Worm (Caenorhabditis elegans) whole organism, late embryonic: ENCODE data around the gene ubc-24.
A peak's percentile ranks its signal among the peaks of the same experiment; 100 is the strongest.

Experiments used
- F13H6.1 ChIP-seq: sonication (generic microtip); optimal IDR thresholded peaks from 2 replicates; lab custom pipeline; 2016; ENCODE audit warnings: missing genetic modification characterization, missing compliant biosample characterization
- K02D7.2 ChIP-seq: sonication (generic microtip); optimal IDR thresholded peaks from 2 replicates; lab custom pipeline; 2017; ENCODE audit warnings: mild to moderate bottlenecking, missing genetic modification characterization, missing compliant biosample characterization
- Y22D7AL.16 ChIP-seq: sonication (generic microtip); optimal IDR thresholded peaks from 2 replicates; lab custom pipeline; 2016; ENCODE audit warnings: missing genetic modification characterization, missing compliant biosample characterization
- ahr-1 ChIP-seq: sonication (generic microtip); optimal IDR thresholded peaks from 2 replicates; lab custom pipeline; 2016; ENCODE audit warnings: missing genetic modification characterization, missing compliant biosample characterization
- ceh-14 ChIP-seq: sonication (generic microtip); optimal IDR thresholded peaks from 2 replicates; lab custom pipeline; 2016; ENCODE audit warnings: missing genotype, missing genetic modification characterization, missing compliant biosample characterization
- ceh-22 ChIP-seq: sonication (generic microtip); optimal IDR thresholded peaks from 2 replicates; lab custom pipeline; 2017; ENCODE audit warnings: missing biosample characterization, missing genetic modification characterization
- ceh-24 ChIP-seq: sonication (generic microtip); optimal IDR thresholded peaks from 2 replicates; lab custom pipeline; 2016; ENCODE audit warnings: mild to moderate bottlenecking, missing genetic modification characterization, missing compliant biosample characterization
- ceh-30 ChIP-seq: fragments of 150-350 bp; optimal IDR thresholded peaks from 2 replicates; lab custom pipeline; 2014; ENCODE audit warnings: missing biosample characterization, missing genetic modification characterization
- ceh-31 ChIP-seq: sonication (generic microtip); optimal IDR thresholded peaks from 2 replicates; lab custom pipeline; 2016; ENCODE audit warnings: missing genetic modification characterization, missing compliant biosample characterization
- ceh-34 ChIP-seq: sonication (generic microtip); optimal IDR thresholded peaks from 2 replicates; lab custom pipeline; 2016; ENCODE audit warnings: mild to moderate bottlenecking, missing genetic modification characterization, missing compliant biosample characterization
- ceh-48 ChIP-seq: sonication (generic microtip); optimal IDR thresholded peaks from 2 replicates; lab custom pipeline; 2016; ENCODE audit warnings: missing genetic modification characterization, inconsistent platforms, missing compliant biosample characterization
- ceh-9 ChIP-seq: sonication (generic microtip); optimal IDR thresholded peaks from 2 replicates; lab custom pipeline; 2016; ENCODE audit warnings: mild to moderate bottlenecking, missing genetic modification characterization, inconsistent platforms, missing compliant biosample characterization
- che-1 ChIP-seq: sonication (generic microtip); optimal IDR thresholded peaks from 2 replicates; lab custom pipeline; 2016; ENCODE audit warnings: mild to moderate bottlenecking, missing genetic modification characterization, missing compliant biosample characterization
- dmd-4 ChIP-seq: sonication (generic microtip); optimal IDR thresholded peaks from 2 replicates; lab custom pipeline; 2016; ENCODE audit warnings: borderline replicate concordance, missing genetic modification characterization, missing compliant biosample characterization
- dve-1 ChIP-seq: sonication (generic microtip); optimal IDR thresholded peaks from 2 replicates; lab custom pipeline; 2017; ENCODE audit warnings: antibody characterized with exemption, mild to moderate bottlenecking, missing genetic modification characterization, missing compliant biosample characterization
- elt-2 ChIP-seq: sonication (generic microtip); optimal IDR thresholded peaks from 2 replicates; lab custom pipeline; 2016; ENCODE audit warnings: missing genetic modification reagents, missing genetic modification characterization, missing compliant biosample characterization
- elt-4 ChIP-seq: sonication (generic microtip); optimal IDR thresholded peaks from 2 replicates; lab custom pipeline; 2016; ENCODE audit warnings: missing genetic modification characterization, missing compliant biosample characterization
- hlh-30 ChIP-seq: sonication (generic microtip); optimal IDR thresholded peaks from 2 replicates; lab custom pipeline; 2017; ENCODE audit warnings: antibody characterized with exemption, missing genetic modification characterization, missing compliant biosample characterization; ENCODE audit not compliant: insufficient read depth
- hlh-6 ChIP-seq: sonication (generic microtip); optimal IDR thresholded peaks from 2 replicates; lab custom pipeline; 2016; ENCODE audit warnings: missing genotype, missing genetic modification characterization, missing compliant biosample characterization
- lin-11 ChIP-seq: fragments of 200-800 bp; sonication (Bioruptor generic); optimal IDR thresholded peaks from 2 replicates; lab custom pipeline; 2018; ENCODE audit warnings: mild to moderate bottlenecking, missing genetic modification characterization, missing compliant biosample characterization
- mec-3 ChIP-seq: sonication (generic microtip); optimal IDR thresholded peaks from 2 replicates; lab custom pipeline; 2016; ENCODE audit warnings: borderline replicate concordance, missing genetic modification characterization, missing compliant biosample characterization
- nfya-1 ChIP-seq: sonication (generic microtip); optimal IDR thresholded peaks from 2 replicates; lab custom pipeline; 2017; ENCODE audit warnings: missing genetic modification characterization, mild to moderate bottlenecking, missing compliant biosample characterization, antibody characterized with exemption, moderate library complexity
- nhr-11 ChIP-seq: fragments of 150-350 bp; optimal IDR thresholded peaks from 2 replicates; lab custom pipeline; 2014; ENCODE audit warnings: missing biosample characterization, missing genetic modification characterization
- nhr-232 ChIP-seq: sonication (generic microtip); optimal IDR thresholded peaks from 2 replicates; lab custom pipeline; 2016; ENCODE audit warnings: missing genetic modification characterization, missing compliant biosample characterization
- odd-2 ChIP-seq: sonication (generic microtip); optimal IDR thresholded peaks from 2 replicates; lab custom pipeline; 2017; ENCODE audit warnings: antibody characterized with exemption, mild to moderate bottlenecking, missing genetic modification characterization, missing compliant biosample characterization
- pha-2 ChIP-seq: sonication (generic microtip); optimal IDR thresholded peaks from 2 replicates; lab custom pipeline; 2017; ENCODE audit warnings: mild to moderate bottlenecking, missing genetic modification characterization, missing compliant biosample characterization
- pros-1 ChIP-seq: fragments of 150-350 bp; optimal IDR thresholded peaks from 2 replicates; lab custom pipeline; 2014; ENCODE audit warnings: missing biosample characterization, missing genetic modification reagents, missing genetic modification characterization
- ref-2 ChIP-seq: sonication (generic microtip); optimal IDR thresholded peaks from 2 replicates; lab custom pipeline; 2016; ENCODE audit warnings: missing genetic modification characterization, missing compliant biosample characterization
- sdc-2 ChIP-seq: sonication (generic microtip); optimal IDR thresholded peaks from 2 replicates; lab custom pipeline; 2016; ENCODE audit warnings: missing genotype, missing genetic modification characterization, missing compliant biosample characterization
- sox-2 ChIP-seq: fragments of 200-800 bp; sonication (Bioruptor generic); IDR thresholded peaks from 2 replicates; pipeline ENCODE4 v1.3.6; 2022; ENCODE audit warnings: missing genetic modification reagents, missing genetic modification characterization, missing compliant biosample characterization
- tbx-2 ChIP-seq: sonication (generic microtip); optimal IDR thresholded peaks from 2 replicates; lab custom pipeline; 2016; ENCODE audit warnings: missing genetic modification characterization, missing compliant biosample characterization
- ttx-3 ChIP-seq: sonication (generic microtip); optimal IDR thresholded peaks from 2 replicates; lab custom pipeline; 2016; ENCODE audit warnings: missing genetic modification reagents, missing genetic modification characterization, missing compliant biosample characterization
- unc-3 ChIP-seq, 2 experiments: fragments of 200-800 bp in 1 of 2; sonication (Bioruptor generic) in 1 of 2; sonication (generic microtip) in 1 of 2; conservative IDR thresholded peaks in 1 of 2; optimal IDR thresholded peaks in 1 of 2; 2 replicates each; pipeline versions ENCODE4 v1.3.6 to Lab custom; 2016 to 2022; ENCODE audit warnings: missing compliant biosample characterization in 2 of 2, missing genetic modification characterization in 2 of 2, missing genetic modification reagents in 1 of 2
- unc-55 ChIP-seq: sonication (generic microtip); optimal IDR thresholded peaks from 2 replicates; lab custom pipeline; 2017; ENCODE audit warnings: missing biosample characterization, missing genetic modification reagents, missing genetic modification characterization
- unc-86 ChIP-seq: sonication (generic microtip); optimal IDR thresholded peaks from 2 replicates; lab custom pipeline; 2016; ENCODE audit warnings: missing genetic modification characterization, missing compliant biosample characterization
- zip-5 ChIP-seq: sonication (generic microtip); optimal IDR thresholded peaks from 2 replicates; lab custom pipeline; 2016; ENCODE audit warnings: missing genetic modification characterization, missing compliant biosample characterization
- ztf-16 ChIP-seq: sonication (generic microtip); optimal IDR thresholded peaks from 2 replicates; lab custom pipeline; 2017; ENCODE audit warnings: missing genetic modification characterization, missing compliant biosample characterization

The ubc-24 gene

ce11 chrII:8438791-8439287, 33.4 kb downstream of the ubc-24 start, which contains the start of gene lips-10:
lips-10 (plus strand) TSS chrII:8439168.
- TF ChIP-seq Y22D7AL.16, result no peak
- TF ChIP-seq dve-1 (tag; lab: Kevin White, UChicago), result no peak
- TF ChIP-seq pros-1 (tag; lab: Kevin White, UChicago), result no peak
- TF ChIP-seq ref-2 (tag; lab: Kevin White, UChicago), result no peak
- no peak for TF ChIP-seq ceh-14 (tag; lab: Kevin White, UChicago)

- TF ChIP-seq che-1 (tag; lab: Kevin White, UChicago) (no peak), dmd-4 (tag; lab: Kevin White, UChicago) (no peak), F13H6.1 (tag; lab: Kevin White, UChicago) (no peak)
Measured at ce11 chrII:8440097-8440496, 34.7 kb downstream of the ubc-24 start.

ce11 chrII:8440792-8441191, 35.4 kb downstream of the ubc-24 start:
- TF ChIP-seq hlh-30 (tag; lab: Kevin White, UChicago) (no peak), sdc-2 (tag; lab: Kevin White, UChicago) (no peak), lin-11 (no peak), hlh-6 (no peak), pha-2 (tag; lab: Kevin White, UChicago) (no peak), elt-4 (no peak), K02D7.2 (no peak), nhr-232 (tag; lab: Kevin White, UChicago) (no peak), zip-5 (tag; lab: Kevin White, UChicago) (no peak), sox-2 (GFP tag; lab: Robert Waterston, UW) (no peak), ceh-34 (tag; lab: Kevin White, UChicago) (no peak), ceh-48 (tag; lab: Kevin White, UChicago) (no peak), ahr-1 (tag; lab: Kevin White, UChicago) (no peak)
- TF ChIP-seq, all 69 proteins: peak for 0

- no peak for TF ChIP-seq ceh-30 (tag; lab: Kevin White, UChicago)
- no peak for TF ChIP-seq ztf-16 (tag; lab: Kevin White, UChicago)
- no peak for TF ChIP-seq dmd-4 (tag; lab: Kevin White, UChicago)
- no peak for TF ChIP-seq ceh-31 (tag; lab: Kevin White, UChicago)
- no peak for TF ChIP-seq hlh-30 (tag; lab: Kevin White, UChicago)
- no peak for TF ChIP-seq ceh-24 (tag; lab: Kevin White, UChicago)
- no peak for TF ChIP-seq sox-2 (GFP tag; lab: Robert Waterston, UW)
- TF ChIP-seq ttx-3 (tag; lab: Kevin White, UChicago), result no peak
- no peak for TF ChIP-seq ceh-9 (tag; lab: Kevin White, UChicago)
- no peak for TF ChIP-seq mec-3 (tag; lab: Kevin White, UChicago)
- no peak for TF ChIP-seq ceh-22 (tag; lab: Kevin White, UChicago)
- no peak for TF ChIP-seq pha-2 (tag; lab: Kevin White, UChicago)
Measured at ce11 chrII:8441519-8441918, 36.1 kb downstream of the ubc-24 start.

- TF ChIP-seq nfya-1 (tag; lab: Kevin White, UChicago) (peak; percentile 28), unc-3 (GFP tag; conservative IDR thresholded peaks at IDR 0.05; lab: Robert Waterston, UW) (no peak), unc-3 (tag; optimal IDR thresholded peaks at IDR 0.05; lab: Kevin White, UChicago) (peak; percentile 10), tbx-2 (tag; lab: Kevin White, UChicago) (peak; percentile 14), unc-86 (tag; lab: Kevin White, UChicago) (peak; percentile 14), odd-2 (no peak), elt-4 (no peak), dve-1 (tag; lab: Kevin White, UChicago) (peak; percentile 35), unc-55 (GFP tag; lab: Kevin White, UChicago) (no peak), nhr-11 (tag; lab: Kevin White, UChicago) (no peak), elt-2 (peak; percentile 25)
Measured at ce11 chrII:8442176-8442575, 36.8 kb downstream of the ubc-24 start.
